Fruit fly (Drosophila melanogaster): Measurements from ENCODE around the gene tra.

DNA sequence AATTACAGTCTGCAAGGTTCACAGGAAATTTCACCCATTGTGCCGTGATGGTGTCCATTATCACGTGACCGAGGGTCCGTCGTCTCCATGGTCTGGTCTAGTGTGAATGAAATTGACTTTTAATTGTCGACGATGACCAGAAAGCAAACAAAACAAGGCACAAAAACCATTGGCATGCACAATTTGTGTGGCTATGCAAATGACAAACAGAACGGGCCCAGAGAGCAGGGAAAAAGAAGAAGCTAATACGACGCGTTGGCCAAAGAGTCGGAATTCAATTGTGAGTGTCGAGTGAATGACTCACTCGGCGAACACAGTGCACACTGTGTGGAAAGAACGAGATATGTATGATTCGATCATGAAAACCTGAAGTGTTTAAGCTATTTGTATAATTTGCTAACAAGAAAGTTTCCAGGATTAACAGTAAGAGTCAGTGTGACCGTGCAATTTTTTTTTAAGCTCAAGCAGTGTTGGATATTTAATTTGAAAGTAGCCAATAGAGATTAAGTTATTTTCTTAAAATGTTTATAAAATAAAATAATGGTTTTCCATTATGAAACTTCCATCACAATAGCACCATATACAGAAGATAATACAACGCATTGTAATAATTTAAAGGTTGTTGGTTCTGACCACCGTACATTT is 44.8 kb upstream of the tra start:
- no peak for TF ChIP-seq h (optimal IDR thresholded peaks at IDR 0.05)
- TF ChIP-seq Sin3A (optimal IDR thresholded peaks at IDR 0.05): no peak

All from Kc167 (cell line).